Fruit fly (Drosophila melanogaster) Kc167 (cell line): ENCODE measurements around the gene Cyp4ac3.

ENCODE experiments used
- Myc ChIP-seq: fragments of >200 bp; optimal IDR thresholded peaks from 2 replicates; lab custom pipeline; 2017; ENCODE audit warnings: missing external identifiers
- Sin3A ChIP-seq: fragments of >200 bp; optimal IDR thresholded peaks from 2 replicates; lab custom pipeline; 2018; ENCODE audit warnings: missing external identifiers
- h ChIP-seq: fragments of >200 bp; optimal IDR thresholded peaks from 3 replicates; lab custom pipeline; 2018; ENCODE audit warnings: missing external identifiers
- insv ChIP-seq: fragments of >200 bp; optimal IDR thresholded peaks from 3 replicates; lab custom pipeline; 2018; ENCODE audit warnings: missing external identifiers
- psq ChIP-seq: fragments of >200 bp; optimal IDR thresholded peaks from 2 replicates; lab custom pipeline; 2017; ENCODE audit warnings: missing external identifiers
- ttk ChIP-seq: sonication (Bioruptor generic); optimal IDR thresholded peaks from 2 replicates; lab custom pipeline; 2017; ENCODE audit warnings: missing external identifiers

Gene Cyp4ac3

dm6 chr2L:5247384-5247783 lies 20.9 kb upstream of the Cyp4ac3 start:
- no peak for TF ChIP-seq psq
- no peak for TF ChIP-seq Myc (lab: Kevin White, UChicago)
- no peak for TF ChIP-seq h (lab: Kevin White, UChicago)

dm6 chr2L:5247812-5248211 lies 20.5 kb upstream of the Cyp4ac3 start:
- TF ChIP-seq insv (lab: Kevin White, UChicago) = no peak
- TF ChIP-seq ttk (lab: Kevin White, UChicago) = no peak
- TF ChIP-seq psq = no peak
- no peak for TF ChIP-seq Sin3A (lab: Kevin White, UChicago)
- TF ChIP-seq h (lab: Kevin White, UChicago) = no peak
- no peak for TF ChIP-seq Myc (lab: Kevin White, UChicago)

DNA sequence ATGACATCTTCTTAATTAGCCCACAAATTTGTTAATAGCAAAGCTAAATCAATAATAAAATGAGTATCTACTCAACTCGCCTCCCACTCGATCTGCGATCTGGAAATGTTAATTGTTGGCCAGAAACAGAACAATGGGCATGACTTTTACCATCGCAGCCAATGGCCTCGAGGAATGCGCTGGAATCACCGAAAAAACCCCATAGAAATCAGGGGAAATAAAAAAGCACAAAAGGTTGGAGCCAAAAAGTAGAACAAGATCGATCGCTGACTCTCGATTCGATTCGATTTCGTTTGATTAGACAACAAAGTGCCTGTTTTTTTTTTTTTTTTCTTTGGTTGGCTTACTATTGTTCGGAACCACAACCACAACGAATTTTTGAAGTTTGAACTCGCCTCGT lies 19.7 kb upstream of the Cyp4ac3 start:
- TF ChIP-seq h (lab: Kevin White, UChicago) (no peak), psq (no peak)

dm6 chr2L:5249766-5250165 lies 18.5 kb upstream of the Cyp4ac3 start:
- no peak for TF ChIP-seq Myc (lab: Kevin White, UChicago)
- TF ChIP-seq h (lab: Kevin White, UChicago) = no peak
- TF ChIP-seq ttk (lab: Kevin White, UChicago) = no peak
- TF ChIP-seq psq = no peak
- TF ChIP-seq insv (lab: Kevin White, UChicago) = no peak
- TF ChIP-seq Sin3A (lab: Kevin White, UChicago) = no peak

DNA sequence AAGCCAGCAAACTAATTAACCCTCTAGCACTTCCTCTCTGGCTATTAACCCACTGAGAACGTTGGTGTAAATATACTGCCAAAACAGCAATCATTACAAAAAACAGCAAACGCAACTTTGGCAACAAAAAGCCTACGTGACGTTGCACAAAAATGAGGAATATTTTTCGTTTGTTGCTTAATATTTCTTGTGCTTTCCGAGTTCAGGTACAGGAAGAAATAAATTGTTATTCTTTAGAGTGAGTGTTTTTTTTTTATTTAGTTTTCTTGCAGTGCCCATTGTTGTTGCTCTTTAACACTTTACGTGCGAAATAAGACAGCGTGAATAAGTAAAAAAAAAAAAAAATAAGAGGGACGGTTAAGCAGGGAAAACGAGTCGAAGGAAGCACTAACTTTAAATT lies 17.1 kb upstream of the Cyp4ac3 start:
- TF ChIP-seq Myc (lab: Kevin White, UChicago) (no peak), ttk (lab: Kevin White, UChicago) (no peak)

DNA sequence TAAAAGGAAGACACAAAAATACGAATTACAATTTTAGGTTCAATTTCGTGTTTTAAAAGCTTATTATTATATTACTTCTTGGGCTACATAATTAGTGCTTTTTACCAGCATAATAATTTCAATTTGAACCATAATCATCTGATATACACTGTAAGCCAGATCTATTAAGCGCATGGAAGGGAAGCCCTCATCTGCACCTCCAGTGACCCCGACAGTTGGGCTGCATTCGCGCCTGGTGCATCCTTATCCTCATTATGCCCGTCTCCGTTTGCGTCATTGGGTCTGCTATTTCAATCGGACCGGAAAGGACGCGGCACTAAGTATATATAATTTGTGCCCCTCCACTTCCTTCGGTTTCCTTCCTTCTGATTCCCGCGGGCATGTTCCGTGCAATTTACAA lies 16.6 kb upstream of the Cyp4ac3 start:
- TF ChIP-seq h (lab: Kevin White, UChicago) = no peak
- TF ChIP-seq Myc (lab: Kevin White, UChicago) = no peak
- no peak for TF ChIP-seq Sin3A (lab: Kevin White, UChicago)
- no peak for TF ChIP-seq insv (lab: Kevin White, UChicago)
- TF ChIP-seq ttk (lab: Kevin White, UChicago) = no peak
- TF ChIP-seq psq = no peak

dm6 chr2L:5252399-5253030 lies 15.8 kb upstream of the Cyp4ac3 start:
- TF ChIP-seq Myc (lab: Kevin White, UChicago) (no peak), psq (no peak), ttk (lab: Kevin White, UChicago) (no peak), Sin3A (lab: Kevin White, UChicago) (no peak), h (lab: Kevin White, UChicago) (no peak), insv (lab: Kevin White, UChicago) (no peak)

- TF ChIP-seq Sin3A (lab: Kevin White, UChicago) (no peak), h (lab: Kevin White, UChicago) (no peak), Myc (lab: Kevin White, UChicago) (no peak), ttk (lab: Kevin White, UChicago) (no peak), psq (no peak), insv (lab: Kevin White, UChicago) (no peak)
These were observed 14.1 kb upstream of the Cyp4ac3 start for dm6 chr2L:5254105-5254711.

- TF ChIP-seq Sin3A (lab: Kevin White, UChicago) = no peak
- no peak for TF ChIP-seq psq
- TF ChIP-seq insv (lab: Kevin White, UChicago) = no peak
- TF ChIP-seq ttk (lab: Kevin White, UChicago) = no peak
- no peak for TF ChIP-seq h (lab: Kevin White, UChicago)
- no peak for TF ChIP-seq Myc (lab: Kevin White, UChicago)
These were observed 12.1 kb upstream of the Cyp4ac3 start for dm6 chr2L:5256036-5256846.

DNA sequence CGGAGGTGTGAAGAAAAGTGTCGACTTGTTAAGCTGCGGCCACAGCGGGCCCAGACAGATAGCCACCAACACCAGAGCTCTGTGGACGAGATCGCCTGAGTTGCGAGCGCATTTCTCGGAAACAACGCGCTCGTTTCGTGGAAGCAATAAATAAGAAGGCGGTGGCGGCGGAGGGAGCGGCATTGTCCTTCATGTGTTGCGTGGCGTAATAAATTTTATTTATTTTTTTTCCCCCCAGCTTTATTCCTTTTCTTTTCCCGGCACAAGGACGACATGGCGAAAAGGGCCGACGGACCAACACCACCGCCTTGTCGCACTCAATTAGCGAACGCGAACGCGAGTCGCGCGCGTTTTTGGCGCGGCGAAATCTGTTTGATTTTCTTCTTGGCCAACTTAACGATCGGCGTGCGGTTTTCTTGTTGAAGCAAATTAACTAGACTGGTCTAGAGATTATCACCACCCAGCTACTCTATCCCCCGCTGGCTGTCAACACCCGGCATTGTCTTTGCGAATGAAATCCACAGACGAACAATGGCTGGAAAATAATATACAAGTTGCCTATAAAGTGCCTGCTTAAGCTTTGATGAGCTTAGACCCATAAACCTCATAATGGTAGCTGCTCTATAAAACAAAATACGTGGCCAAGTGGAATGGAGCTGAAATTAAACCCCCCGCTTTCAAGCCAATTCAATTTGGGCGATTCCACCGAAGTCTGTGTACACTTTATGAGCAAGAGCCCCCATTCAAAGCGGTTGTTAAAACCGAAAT lies 9.0 kb upstream of the Cyp4ac3 start:
- no peak for TF ChIP-seq Myc (lab: Kevin White, UChicago)
- no peak for TF ChIP-seq psq
- no peak for TF ChIP-seq ttk (lab: Kevin White, UChicago)
- no peak for TF ChIP-seq Sin3A (lab: Kevin White, UChicago)
- TF ChIP-seq h (lab: Kevin White, UChicago) = no peak
- TF ChIP-seq insv (lab: Kevin White, UChicago) = no peak

DNA sequence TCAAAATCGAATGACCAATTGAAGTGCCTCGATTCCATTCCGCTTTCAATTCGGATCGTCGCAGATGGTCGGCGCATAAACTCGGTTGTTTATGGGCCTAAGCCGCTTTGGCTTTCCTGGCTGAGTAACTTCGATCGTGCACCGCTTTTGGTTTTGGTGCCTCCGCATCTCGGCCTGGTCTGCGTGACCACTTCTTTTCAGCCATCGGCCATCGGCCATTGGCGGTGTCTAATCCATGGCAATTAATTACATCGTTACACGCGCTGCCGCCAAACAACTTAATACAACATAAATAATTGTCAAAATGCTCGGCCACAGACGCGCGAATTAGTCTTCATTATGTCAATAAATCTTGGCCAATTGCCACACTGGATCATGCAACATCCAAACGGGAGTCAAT lies 8.0 kb upstream of the Cyp4ac3 start:
- no peak for TF ChIP-seq insv (lab: Kevin White, UChicago)
